Worm (Caenorhabditis elegans): Measurements from ENCODE around the gene srlf-33.

DNA sequence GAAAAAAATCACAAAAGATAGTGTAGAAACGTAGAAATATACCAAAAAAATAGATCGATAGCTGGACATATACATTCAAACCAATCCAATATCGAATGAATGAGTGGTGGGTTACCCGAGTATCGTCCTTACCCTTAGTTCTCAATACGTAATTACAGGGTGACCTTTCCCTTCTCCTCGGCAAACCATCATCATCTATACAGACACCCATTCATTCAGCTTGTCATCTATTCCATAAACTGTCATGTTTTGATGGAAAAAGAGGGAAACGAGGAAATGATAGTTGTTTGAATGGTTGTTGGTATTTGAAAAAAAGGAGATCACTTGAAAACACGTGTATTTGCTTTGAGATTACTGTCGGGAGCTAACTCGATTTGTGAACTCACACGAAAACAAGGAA lies 1.2 kb downstream of the srlf-33 start:
- TF ChIP-seq him-1 (tag; optimal IDR thresholded peaks at IDR 0.05) (no peak), W03F9.2 (tag; optimal IDR thresholded peaks at IDR 0.05) (no peak)
